Worm (Caenorhabditis elegans): ENCODE results near the gene ZK688.10.

The ZK688.10 gene

DNA sequence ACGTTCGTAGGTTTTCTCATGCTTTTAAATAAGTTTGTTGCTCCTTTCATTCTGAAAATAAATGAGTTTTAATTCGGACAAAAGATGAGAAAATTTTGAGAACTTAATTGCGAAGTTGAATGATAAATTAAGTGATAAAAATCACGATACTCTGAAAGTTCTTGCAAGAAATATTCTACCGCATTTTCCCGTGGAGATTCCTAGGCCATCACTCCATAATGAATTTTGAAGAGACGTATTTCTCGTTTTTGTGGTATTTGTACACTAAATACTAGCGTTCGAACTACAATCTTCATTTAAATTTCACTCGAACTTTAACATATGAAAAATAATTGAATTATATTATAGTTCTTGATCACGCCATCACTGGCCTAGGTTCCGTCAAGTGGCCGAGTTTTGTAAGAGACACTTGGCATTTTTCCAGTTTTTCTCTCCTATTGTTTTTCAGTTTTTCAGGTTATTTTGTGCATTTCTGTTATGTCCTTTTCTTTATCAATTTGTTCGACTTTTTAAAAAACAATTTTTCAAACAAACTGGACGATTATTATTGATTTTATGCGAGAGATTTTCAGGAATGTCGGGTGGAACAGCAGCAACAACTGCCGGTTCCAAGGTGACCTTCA, 38.3 kb downstream of the ZK688.10 start, which contains the start of the genes coq-5 and ufm-1 (continued):
- TF ChIP-seq C04F5.9 (tag; optimal IDR thresholded peaks at IDR 0.05) (peak; percentile 52), nhr-237 (tag; optimal IDR thresholded peaks at IDR 0.05) (no peak), tbx-2 (tag; optimal IDR thresholded peaks at IDR 0.05) (peak; percentile 41), ztf-4 (tag; optimal IDR thresholded peaks at IDR 0.05) (no peak), nhr-47 (tag; optimal IDR thresholded peaks at IDR 0.05) (peak; percentile 52), ceh-90 (tag; optimal IDR thresholded peaks at IDR 0.05) (peak; percentile 87), snu-23 (GFP tag; optimal IDR thresholded peaks at IDR 0.05) (peak; percentile 26), nhr-90 (tag; optimal IDR thresholded peaks at IDR 0.05; ENCODE audit: poor library complexity) (peak; percentile 52), nhr-12 (tag; optimal IDR thresholded peaks at IDR 0.05) (no peak), elt-2 (tag; optimal IDR thresholded peaks at IDR 0.05) (no peak), nhr-71 (tag; optimal IDR thresholded peaks at IDR 0.05) (peak; percentile 56), pag-3 (tag; optimal IDR thresholded peaks at IDR 0.05; ENCODE audit: borderline replicate concordance, insufficient read depth) (peak; percentile 8), lsy-2 (tag; optimal IDR thresholded peaks at IDR 0.05) (peak; percentile 35 to 54), nhr-20 (tag; optimal IDR thresholded peaks at IDR 0.05) (peak; percentile 27), elt-3 (tag; optimal IDR thresholded peaks at IDR 0.05) (no peak), C34B4.2 (tag; optimal IDR thresholded peaks at IDR 0.05) (no peak), unc-62 (GFP tag; optimal IDR thresholded peaks at IDR 0.05) (no peak)

DNA sequence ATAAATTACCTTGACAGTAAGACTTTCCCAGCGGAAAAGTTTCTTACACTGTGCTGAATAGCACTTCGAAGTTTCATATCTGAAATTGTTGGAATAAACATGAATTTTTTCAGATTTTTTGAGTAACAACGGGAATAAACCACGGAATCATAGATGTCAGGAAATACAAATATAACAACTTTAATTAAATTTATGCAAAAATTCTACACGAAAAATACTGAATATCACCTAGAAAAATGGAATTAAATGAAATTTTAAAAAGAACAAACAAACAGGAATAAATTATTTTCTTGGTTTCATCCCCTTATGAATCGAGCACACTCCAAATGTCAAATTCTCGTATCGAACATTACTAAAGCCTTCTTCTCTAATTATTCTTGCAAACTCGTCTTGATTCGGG, 39.7 kb downstream of the ZK688.10 start, which contains the start of gene tag-307:
Gene tag-307 (minus strand): TSS at position 101 of the 400 bp plus-strand sequence.
- no peak for TF ChIP-seq mef-2 (tag; optimal IDR thresholded peaks at IDR 0.05)
- no peak for TF ChIP-seq lsy-2 (tag; optimal IDR thresholded peaks at IDR 0.05)
- no peak for TF ChIP-seq dsc-1 (tag; optimal IDR thresholded peaks at IDR 0.05)
- TF ChIP-seq efl-1 (optimal IDR thresholded peaks at IDR 0.05) = no peak
- no peak for TF ChIP-seq efl-1 (GFP tag; optimal IDR thresholded peaks at IDR 0.05 in 1 of 2)
- no peak for TF ChIP-seq sptf-1 (tag; optimal IDR thresholded peaks at IDR 0.05)
- no peak for TF ChIP-seq nhr-47 (tag; optimal IDR thresholded peaks at IDR 0.05)
- no peak for TF ChIP-seq Y116A8C.19 (tag; optimal IDR thresholded peaks at IDR 0.05; ENCODE audit: borderline replicate concordance)
- TF ChIP-seq nhr-12 (tag; optimal IDR thresholded peaks at IDR 0.05) = no peak
- TF ChIP-seq ceh-82 (tag; optimal IDR thresholded peaks at IDR 0.05) = no peak

DNA sequence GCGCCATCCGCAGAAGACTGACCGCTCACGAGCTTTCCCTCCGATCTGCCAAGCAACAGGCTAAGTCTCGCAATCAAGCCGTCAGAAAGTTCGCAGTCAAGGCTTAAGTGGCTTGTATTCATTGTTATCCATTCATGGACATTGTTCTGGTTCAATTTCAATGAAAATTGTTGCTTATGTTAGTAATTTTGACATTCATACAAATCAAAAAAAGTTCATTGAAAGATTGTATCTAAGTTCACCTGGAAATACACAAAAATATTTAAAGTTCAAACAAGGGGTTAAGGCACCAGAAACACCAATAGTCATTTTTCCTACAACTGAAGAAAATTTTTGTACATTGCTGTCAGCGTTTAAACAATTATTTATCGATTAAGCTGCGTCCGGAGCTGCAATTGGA, 41.4 kb downstream of the ZK688.10 start:
- peak; percentile 66 for TF ChIP-seq nhr-85 (tag)
- TF ChIP-seq zip-4 (GFP tag; optimal IDR thresholded peaks at IDR 0.05) = no peak

DNA sequence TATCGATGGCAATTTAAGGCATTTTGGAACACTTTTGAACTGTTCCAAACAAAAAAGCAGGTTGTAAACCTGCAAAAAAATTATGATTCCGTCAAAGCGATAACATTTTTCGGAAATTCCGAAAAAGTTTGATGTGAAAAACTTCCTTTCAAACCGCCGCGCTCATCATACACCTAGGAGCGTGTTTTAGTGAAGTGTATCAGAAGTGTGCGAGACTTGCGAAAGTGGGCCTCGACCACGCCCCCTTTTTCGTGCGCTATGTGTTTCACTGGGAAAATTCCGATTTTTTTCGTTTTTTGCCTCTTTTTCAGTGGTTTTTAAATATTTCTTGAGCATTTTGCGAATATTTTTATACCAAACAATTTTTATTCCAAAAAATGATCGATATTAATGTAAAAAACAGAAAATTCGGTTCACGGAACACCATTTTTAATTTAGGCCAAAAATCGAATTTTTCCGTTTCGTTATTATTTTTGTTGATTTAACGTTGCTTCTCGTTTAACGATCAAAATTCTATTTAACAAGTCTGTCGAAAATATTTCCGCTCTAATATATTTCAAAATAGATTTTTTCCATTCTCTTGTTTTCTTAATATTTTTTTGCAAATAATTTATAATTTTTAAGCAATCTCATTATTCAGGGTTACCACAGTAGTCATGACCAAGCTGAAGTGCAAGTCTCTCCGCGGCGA, 42.2 kb downstream of the ZK688.10 start, which contains the start of gene rpl-35:
Gene rpl-35 (plus strand): TSS at position 641 of the 691 bp plus-strand sequence.
- TF ChIP-seq rnt-1 (tag; optimal IDR thresholded peaks at IDR 0.05) (peak; percentile 100), tlp-1 (tag; optimal IDR thresholded peaks at IDR 0.05) (no peak), ceh-88 (GFP tag; IDR thresholded peaks at IDR 0.05) (peak; percentile 99), hlh-4 (tag; optimal IDR thresholded peaks at IDR 0.05) (peak; percentile 77), dsc-1 (tag; optimal IDR thresholded peaks at IDR 0.05) (peak; percentile 100), grh-1 (GFP tag; IDR thresholded peaks at IDR 0.05) (peak; percentile 100), unc-98 (GFP tag; IDR thresholded peaks at IDR 0.05) (peak; percentile 89; the same call in 1 of the 2 replicates), egl-13 (tag; optimal IDR thresholded peaks at IDR 0.05) (peak; percentile 99), isw-1 (GFP tag; IDR thresholded peaks at IDR 0.05) (peak; percentile 100), lin-15B (tag; optimal IDR thresholded peaks at IDR 0.05) (peak; percentile 99), ama-1 (optimal IDR thresholded peaks at IDR 0.05) (peak; percentile 81), C04F5.9 (tag; optimal IDR thresholded peaks at IDR 0.05) (peak; percentile 98), snu-23 (GFP tag; optimal IDR thresholded peaks at IDR 0.05) (peak; percentile 100), jun-1 (tag; optimal IDR thresholded peaks at IDR 0.05) (peak; percentile 99), nhr-84 (tag; optimal IDR thresholded peaks at IDR 0.05) (peak; percentile 95), zag-1 (tag; optimal IDR thresholded peaks at IDR 0.05) (peak; percentile 74), mef-2 (tag; optimal IDR thresholded peaks at IDR 0.05) (peak; percentile 96), nhr-85 (tag) (peak; percentile 100), vab-15 (tag; optimal IDR thresholded peaks at IDR 0.05) (peak; percentile 98), sptf-1 (tag; optimal IDR thresholded peaks at IDR 0.05) (no peak), mab-9 (GFP tag; IDR thresholded peaks at IDR 0.05) (peak; percentile 100), sup-37 (GFP tag; optimal IDR thresholded peaks at IDR 0.05) (peak; percentile 99), ets-5 (GFP tag; IDR thresholded peaks at IDR 0.05) (peak; percentile 88; the same call in 1 of the 2 replicates), egl-27 (tag; optimal IDR thresholded peaks at IDR 0.05) (peak; percentile 85 to 95), efl-1 (optimal IDR thresholded peaks at IDR 0.05) (peak; percentile 99 to 100), efl-1 (GFP tag; optimal IDR thresholded peaks at IDR 0.05 in 1 of 2) (peak; percentile 100), nhr-71 (tag; optimal IDR thresholded peaks at IDR 0.05) (peak; percentile 100)

Measured in whole organism, L1 larva.